Worm (Caenorhabditis elegans): ENCODE results near the gene srh-276.

Gene srh-276

DNA sequence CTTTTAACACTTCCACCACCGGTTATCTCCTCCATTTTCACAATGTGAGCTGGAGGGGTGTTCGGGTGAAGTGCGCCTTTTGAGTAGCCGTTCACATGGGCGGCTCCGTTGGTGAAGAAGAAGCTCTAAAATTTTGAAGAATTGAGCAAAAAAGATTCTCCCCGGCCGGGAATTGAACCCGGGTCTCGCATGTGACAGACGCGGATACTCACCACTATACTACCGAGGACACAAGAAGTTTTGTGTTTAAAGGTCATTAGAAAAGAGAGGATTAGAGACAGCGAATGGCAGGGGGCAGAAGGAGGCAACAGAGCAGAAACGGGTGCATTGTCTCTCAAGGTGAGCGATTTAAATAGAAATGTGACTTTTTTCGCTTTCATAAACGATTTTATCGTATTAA lies 22.5 kb downstream of the srh-276 start (continued):
- peak; percentile 84 for TF ChIP-seq ceh-19 (GFP tag; optimal IDR thresholded peaks at IDR 0.05)
- peak; percentile 43 for TF ChIP-seq tbx-7 (tag; optimal IDR thresholded peaks at IDR 0.05)
- TF ChIP-seq zip-5 (tag; optimal IDR thresholded peaks at IDR 0.05), result peak; percentile 28
- TF ChIP-seq ceh-34 (tag; optimal IDR thresholded peaks at IDR 0.05), result peak; percentile 76
- TF ChIP-seq ahr-1 (tag; optimal IDR thresholded peaks at IDR 0.05), result peak; percentile 14
- TF ChIP-seq pax-1 (tag; optimal IDR thresholded peaks at IDR 0.05), result no peak
- peak; percentile 68 for TF ChIP-seq ceh-48 (tag; optimal IDR thresholded peaks at IDR 0.05)
- peak; percentile 58 for TF ChIP-seq nfya-1 (tag; optimal IDR thresholded peaks at IDR 0.05)
- TF ChIP-seq K09A11.1 (tag; optimal IDR thresholded peaks at IDR 0.05; ENCODE audit: insufficient read depth), result peak; percentile 49
- peak; percentile 81 for TF ChIP-seq C38D4.7 (GFP tag; optimal IDR thresholded peaks at IDR 0.05)
- peak; percentile 9 for TF ChIP-seq ets-4 (tag; optimal IDR thresholded peaks at IDR 0.05)
- TF ChIP-seq lin-11 (tag; optimal IDR thresholded peaks at IDR 0.05), result peak; percentile 78
- peak; percentile 33 for TF ChIP-seq odd-2 (tag; optimal IDR thresholded peaks at IDR 0.05)
- peak; percentile 75 for TF ChIP-seq syd-9 (tag; optimal IDR thresholded peaks at IDR 0.05)
- peak; percentile 79 for TF ChIP-seq C08G9.2 (tag; optimal IDR thresholded peaks at IDR 0.05)
- peak; percentile 71 for TF ChIP-seq ceh-31 (tag; optimal IDR thresholded peaks at IDR 0.05)
- TF ChIP-seq ceh-18 (tag; optimal IDR thresholded peaks at IDR 0.05), result peak; percentile 69
- TF ChIP-seq madf-2 (tag; optimal IDR thresholded peaks at IDR 0.05), result peak; percentile 72
- peak; percentile 73 for TF ChIP-seq unc-86 (tag; optimal IDR thresholded peaks at IDR 0.05)
- peak; percentile 12 for TF ChIP-seq ceh-9 (tag; optimal IDR thresholded peaks at IDR 0.05)
- TF ChIP-seq gmeb-2 (tag; optimal IDR thresholded peaks at IDR 0.05), result peak; percentile 83
- TF ChIP-seq dve-1 (tag; optimal IDR thresholded peaks at IDR 0.05), result peak; percentile 47
- TF ChIP-seq ttx-3 (tag; optimal IDR thresholded peaks at IDR 0.05), result peak; percentile 70
- peak; percentile 74 for TF ChIP-seq dmd-4 (tag; optimal IDR thresholded peaks at IDR 0.05; ENCODE audit: borderline replicate concordance)
- no peak for TF ChIP-seq nhr-11 (tag; optimal IDR thresholded peaks at IDR 0.05)
- TF ChIP-seq pha-2 (tag; optimal IDR thresholded peaks at IDR 0.05), result peak; percentile 84
- TF ChIP-seq hlh-8 (tag; optimal IDR thresholded peaks at IDR 0.05), result peak; percentile 55
- TF ChIP-seq hlh-15 (tag; optimal IDR thresholded peaks at IDR 0.05), result peak; percentile 54
- peak; percentile 74 for TF ChIP-seq F13H6.1 (tag; optimal IDR thresholded peaks at IDR 0.05)
- peak; percentile 36 for TF ChIP-seq pqm-1 (tag; optimal IDR thresholded peaks at IDR 0.05)
- TF ChIP-seq ceh-14 (tag; optimal IDR thresholded peaks at IDR 0.05), result peak; percentile 84
- TF ChIP-seq unc-3 (GFP tag; conservative IDR thresholded peaks at IDR 0.05), result peak; percentile 68
- peak; percentile 53 for TF ChIP-seq unc-3 (tag; optimal IDR thresholded peaks at IDR 0.05)
- TF ChIP-seq fax-1 (tag; optimal IDR thresholded peaks at IDR 0.05), result peak; percentile 55
- peak; percentile 33 for TF ChIP-seq mec-3 (tag; optimal IDR thresholded peaks at IDR 0.05; ENCODE audit: borderline replicate concordance)
- peak; percentile 79 for TF ChIP-seq ceh-2 (tag; optimal IDR thresholded peaks at IDR 0.05)
- TF ChIP-seq elt-4 (tag; optimal IDR thresholded peaks at IDR 0.05), result no peak
- peak; percentile 79 for TF ChIP-seq sdc-2 (tag; optimal IDR thresholded peaks at IDR 0.05)
- peak; percentile 28 for TF ChIP-seq ceh-24 (tag; optimal IDR thresholded peaks at IDR 0.05)

DNA sequence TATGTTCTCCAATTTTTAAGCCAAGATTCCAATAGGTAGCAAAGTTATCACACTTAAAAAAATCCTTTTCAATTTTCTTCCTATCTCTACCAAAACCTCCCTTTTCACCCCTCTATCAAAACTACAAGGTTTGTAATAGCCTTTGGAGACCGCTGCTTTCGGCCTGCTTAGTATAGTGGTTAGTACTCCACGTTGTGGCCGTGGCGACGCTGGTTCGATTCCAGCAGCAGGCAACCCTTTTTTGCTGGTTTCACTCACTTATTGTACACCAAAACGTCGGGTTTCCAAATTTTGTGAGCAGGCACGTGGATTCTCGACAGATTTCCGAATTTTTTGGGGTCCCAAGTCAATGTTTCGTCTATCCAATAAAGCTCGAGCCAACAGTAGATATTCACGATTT lies 24.7 kb downstream of the srh-276 start:
- TF ChIP-seq ttx-3 (tag; optimal IDR thresholded peaks at IDR 0.05) (peak; percentile 23), npax-4 (tag; optimal IDR thresholded peaks at IDR 0.05) (peak; percentile 6), tbx-2 (tag; optimal IDR thresholded peaks at IDR 0.05) (no peak), pat-9 (tag; optimal IDR thresholded peaks at IDR 0.05) (peak; percentile 27), fkh-6 (tag; optimal IDR thresholded peaks at IDR 0.05) (no peak), rnt-1 (tag; optimal IDR thresholded peaks at IDR 0.05) (peak; percentile 13), pros-1 (tag; optimal IDR thresholded peaks at IDR 0.05) (no peak), sdc-2 (tag; optimal IDR thresholded peaks at IDR 0.05) (no peak), dve-1 (tag; optimal IDR thresholded peaks at IDR 0.05) (peak; percentile 1), C08G9.2 (tag; optimal IDR thresholded peaks at IDR 0.05) (peak; percentile 25), ztf-16 (tag; optimal IDR thresholded peaks at IDR 0.05) (no peak), sox-2 (GFP tag; IDR thresholded peaks at IDR 0.05) (no peak), gmeb-2 (tag; optimal IDR thresholded peaks at IDR 0.05) (peak; percentile 46), ceh-19 (GFP tag; optimal IDR thresholded peaks at IDR 0.05) (peak; percentile 25), hlh-8 (tag; optimal IDR thresholded peaks at IDR 0.05) (no peak), elt-2 (tag; optimal IDR thresholded peaks at IDR 0.05) (peak; percentile 48), K02D7.2 (tag; optimal IDR thresholded peaks at IDR 0.05) (peak; percentile 38), lin-11 (tag; optimal IDR thresholded peaks at IDR 0.05) (peak; percentile 15), K09A11.1 (tag; optimal IDR thresholded peaks at IDR 0.05; ENCODE audit: insufficient read depth) (no peak), nfya-1 (tag; optimal IDR thresholded peaks at IDR 0.05) (no peak), eyg-1 (tag; optimal IDR thresholded peaks at IDR 0.05) (no peak), C38D4.7 (GFP tag; optimal IDR thresholded peaks at IDR 0.05) (peak; percentile 35), sox-4 (tag; optimal IDR thresholded peaks at IDR 0.05) (peak; percentile 44), syd-9 (tag; optimal IDR thresholded peaks at IDR 0.05) (peak; percentile 23), hlh-13 (GFP tag; optimal IDR thresholded peaks at IDR 0.05) (no peak), elt-4 (tag; optimal IDR thresholded peaks at IDR 0.05) (no peak)
